Worm (Caenorhabditis elegans) whole organism, midembryonic: Measurements from ENCODE around the gene tsen-34.

ENCODE experiments used
- T22C8.4 ChIP-seq: fragments of 200-800 bp; sonication (Bioruptor generic); IDR thresholded peaks from 2 replicates; pipeline ENCODE4 v1.3.6; 2022; ENCODE audit warnings: missing genetic modification characterization, missing compliant biosample characterization
- cog-1 ChIP-seq: sonication (generic microtip); optimal IDR thresholded peaks from 2 replicates; lab custom pipeline; 2016; ENCODE audit warnings: missing genetic modification characterization, missing compliant biosample characterization
- flt-1 ChIP-seq: fragments of 200-800 bp; sonication (Bioruptor generic); IDR thresholded peaks from 2 replicates; pipeline ENCODE4 v1.3.6; 2022; ENCODE audit warnings: missing genetic modification characterization, missing compliant biosample characterization
- klf-2 ChIP-seq: fragments of 200-800 bp; sonication (Bioruptor generic); conservative IDR thresholded peaks from 2 replicates; pipeline ENCODE4 v1.3.6; 2022; ENCODE audit warnings: missing genetic modification reagents, missing genetic modification characterization, missing compliant biosample characterization
- ref-1 ChIP-seq: fragments of 200-800 bp; sonication (Bioruptor generic); conservative IDR thresholded peaks from 2 replicates; pipeline ENCODE4 v1.3.6; 2022; ENCODE audit warnings: missing genetic modification reagents, missing genetic modification characterization, missing compliant biosample characterization
- tab-1 ChIP-seq: fragments of 200-800 bp; sonication (Bioruptor generic); IDR thresholded peaks from 2 replicates; pipeline ENCODE4 v1.3.6; 2022; ENCODE audit warnings: missing genetic modification characterization, missing compliant biosample characterization
- ztf-23 ChIP-seq: fragments of 200-800 bp; sonication (Bioruptor generic); IDR thresholded peaks from 2 replicates; pipeline ENCODE4 v1.3.6; 2022; ENCODE audit warnings: missing genetic modification reagents, missing genetic modification characterization, missing compliant biosample characterization

- TF ChIP-seq flt-1 (GFP tag; lab: Robert Waterston, UW) (no peak), ref-1 (no peak), ztf-23 (GFP tag; lab: Robert Waterston, UW) (no peak), cog-1 (tag; lab: Kevin White, UChicago) (no peak), T22C8.4 (GFP tag; lab: Robert Waterston, UW) (no peak), tab-1 (GFP tag; lab: Robert Waterston, UW) (no peak), klf-2 (GFP tag; lab: Robert Waterston, UW) (no peak)
Observed at ce11 chrIV:4215349-4215748, 37.1 kb downstream of the tsen-34 start.
